Worm (Caenorhabditis elegans) whole organism, L2 larva: ENCODE measurements around the gene nfi-1.

ENCODE experiments used
- ama-1 ChIP-seq: fragments of 150-350 bp; optimal IDR thresholded peaks from 2 replicates; lab custom pipeline; 2018; ENCODE audit warnings: inconsistent platforms
- ceh-82 ChIP-seq: fragments of 150-350 bp; optimal IDR thresholded peaks from 2 replicates; lab custom pipeline; 2014; ENCODE audit warnings: missing biosample characterization, missing genetic modification characterization
- fos-1 ChIP-seq: fragments of 150-350 bp; optimal IDR thresholded peaks from 2 replicates; lab custom pipeline; 2014; ENCODE audit warnings: missing biosample characterization, missing genetic modification characterization
- sma-3 ChIP-seq: sonication (generic microtip); optimal IDR thresholded peaks from 2 replicates; lab custom pipeline; 2016; ENCODE audit warnings: missing genetic modification reagents, missing genetic modification characterization, missing compliant biosample characterization
- snpc-4 ChIP-seq: fragments of 150-350 bp; optimal IDR thresholded peaks from 2 replicates; lab custom pipeline; 2014; ENCODE audit warnings: missing biosample characterization, missing genetic modification characterization
- unc-39 ChIP-seq: fragments of 150-350 bp; optimal IDR thresholded peaks from 2 replicates; lab custom pipeline; 2014; ENCODE audit warnings: missing biosample characterization, missing genetic modification characterization
- unc-55 ChIP-seq: fragments of 150-350 bp; sonication (generic microtip); optimal IDR thresholded peaks from 3 replicates; lab custom pipeline; 2014; ENCODE audit warnings: missing biosample characterization, missing genetic modification reagents, missing genetic modification characterization

- TF ChIP-seq ceh-82 (tag; lab: Kevin White, UChicago), result no peak
- TF ChIP-seq unc-39 (tag; lab: Kevin White, UChicago), result no peak
- no peak for TF ChIP-seq ama-1
- no peak for TF ChIP-seq snpc-4
- TF ChIP-seq sma-3, result no peak
- no peak for TF ChIP-seq fos-1 (tag; lab: Kevin White, UChicago)
- no peak for TF ChIP-seq unc-55
Observed at ce11 chrII:7549035-7549434, 11.1 kb downstream of the nfi-1 start, which contains the start of gene tph-1.
